Fruit fly (Drosophila melanogaster): ENCODE data around the gene mthl6.

Gene mthl6

dm6 chr3L:7485667-7486066, at the start of gene mthl6:
mthl6 (plus strand) TSS chr3L:7485967.
- TF ChIP-seq Smox (GFP tag; optimal IDR thresholded peaks at IDR 0.05) (no peak), CG16779 (tag; optimal IDR thresholded peaks at IDR 0.05) (no peak), CG1621 (tag; optimal IDR thresholded peaks at IDR 0.05) (no peak)

- TF ChIP-seq achi (GFP tag; optimal IDR thresholded peaks at IDR 0.05) (no peak), OdsH (GFP tag; optimal IDR thresholded peaks at IDR 0.05) (no peak), CG31627 (GFP tag; optimal IDR thresholded peaks at IDR 0.05) (no peak), lz (GFP tag; optimal IDR thresholded peaks at IDR 0.05) (no peak), CG1621 (tag; optimal IDR thresholded peaks at IDR 0.05) (no peak), CG6808 (GFP tag; optimal IDR thresholded peaks at IDR 0.05) (no peak), esn (GFP tag; optimal IDR thresholded peaks at IDR 0.05) (no peak), eg (GFP tag; IDR thresholded peaks at IDR 0.05) (no peak), CG6163 (GFP tag; IDR thresholded peaks at IDR 0.05) (no peak), dsx (GFP tag; optimal IDR thresholded peaks at IDR 0.05; ENCODE audit: poor library complexity, severe bottlenecking) (no peak)
These were observed 48.4 kb upstream of the mthl6 start, which contains the start of gene CG14835 for dm6 chr3L:7437366-7437765. CG14835 (minus strand) TSS chr3L:7437466.

- TF ChIP-seq CG32006 (GFP tag; optimal IDR thresholded peaks at IDR 0.05), result no peak
- TF ChIP-seq fkh (GFP tag; optimal IDR thresholded peaks at IDR 0.05), result no peak
- no peak for TF ChIP-seq achi (GFP tag; optimal IDR thresholded peaks at IDR 0.05)
- TF ChIP-seq salr (GFP tag; optimal IDR thresholded peaks at IDR 0.05), result no peak
- TF ChIP-seq CG11762 (GFP tag; optimal IDR thresholded peaks at IDR 0.05; ENCODE audit: insufficient read depth), result no peak
- TF ChIP-seq CG7368 (GFP tag; optimal IDR thresholded peaks at IDR 0.05), result no peak
- no peak for TF ChIP-seq Eip93F (GFP tag; optimal IDR thresholded peaks at IDR 0.05)
- no peak for TF ChIP-seq CG3032 (tag; optimal IDR thresholded peaks at IDR 0.05)
- TF ChIP-seq Sox102F (GFP tag; optimal IDR thresholded peaks at IDR 0.05), result no peak
- no peak for TF ChIP-seq Gug (GFP tag; IDR thresholded peaks at IDR 0.05)
- no peak for TF ChIP-seq pdm3 (GFP tag; optimal IDR thresholded peaks at IDR 0.05)
- no peak for TF ChIP-seq Hr38 (GFP tag; optimal IDR thresholded peaks at IDR 0.05)
- no peak for TF ChIP-seq CG6808 (GFP tag; optimal IDR thresholded peaks at IDR 0.05)
These were observed 46.5 kb upstream of the mthl6 start, which contains the start of gene sphinx1 for dm6 chr3L:7439305-7439704. sphinx1 (minus strand) TSS chr3L:7439405.

- TF ChIP-seq CG34406 (GFP tag; optimal IDR thresholded peaks at IDR 0.05), result no peak
- no peak for TF ChIP-seq achi (GFP tag; optimal IDR thresholded peaks at IDR 0.05)
- TF ChIP-seq CG9139 (GFP tag; optimal IDR thresholded peaks at IDR 0.05), result no peak
- TF ChIP-seq CG15336 (GFP tag; IDR thresholded peaks at IDR 0.05), result no peak
- TF ChIP-seq CG32006 (GFP tag; optimal IDR thresholded peaks at IDR 0.05), result no peak
- no peak for TF ChIP-seq CG10631 (GFP tag; optimal IDR thresholded peaks at IDR 0.05)
- no peak for TF ChIP-seq spab (GFP tag; optimal IDR thresholded peaks at IDR 0.05)
- no peak for TF ChIP-seq Met (GFP tag; optimal IDR thresholded peaks at IDR 0.05)
- no peak for TF ChIP-seq Blimp-1 (GFP tag; optimal IDR thresholded peaks at IDR 0.05)
- no peak for TF ChIP-seq vri (GFP tag; optimal IDR thresholded peaks at IDR 0.05)
- no peak for TF ChIP-seq pdm3 (GFP tag; optimal IDR thresholded peaks at IDR 0.05)
- TF ChIP-seq CG11762 (GFP tag; optimal IDR thresholded peaks at IDR 0.05; ENCODE audit: insufficient read depth), result no peak
These were observed 45.1 kb upstream of the mthl6 start, which contains the start of gene sphinx2 for dm6 chr3L:7440633-7441032. sphinx2 (minus strand) TSS chr3L:7440733.

dm6 chr3L:7449097-7449496, 36.7 kb upstream of the mthl6 start:
- TF ChIP-seq CG3919 (GFP tag; optimal IDR thresholded peaks at IDR 0.05) (no peak), Hr38 (GFP tag; optimal IDR thresholded peaks at IDR 0.05) (no peak), Gug (GFP tag; IDR thresholded peaks at IDR 0.05) (no peak), CG1621 (tag; optimal IDR thresholded peaks at IDR 0.05) (no peak), Eip78C (GFP tag) (no peak), CG10631 (GFP tag; optimal IDR thresholded peaks at IDR 0.05) (no peak), fkh (GFP tag; optimal IDR thresholded peaks at IDR 0.05) (no peak), CG6854 (GFP tag; optimal IDR thresholded peaks at IDR 0.05) (no peak), eg (GFP tag; IDR thresholded peaks at IDR 0.05) (no peak), CG34406 (GFP tag; optimal IDR thresholded peaks at IDR 0.05) (no peak), Ets21C (GFP tag; optimal IDR thresholded peaks at IDR 0.05) (no peak), CG11902 (GFP tag; optimal IDR thresholded peaks at IDR 0.05) (no peak)

Measured in whole organism, prepupa.